Worm (Caenorhabditis elegans): Measurements from ENCODE around the gene R07B7.9.

ce11 chrV:12038317-12038716 is 41.9 kb downstream of the R07B7.9 start:
- TF ChIP-seq dmd-4 (tag; optimal IDR thresholded peaks at IDR 0.05) (no peak), mdl-1 (tag; optimal IDR thresholded peaks at IDR 0.05) (no peak), ZK546.5 (tag; optimal IDR thresholded peaks at IDR 0.05) (no peak), egl-27 (tag; optimal IDR thresholded peaks at IDR 0.05) (no peak), ceh-82 (tag; optimal IDR thresholded peaks at IDR 0.05) (no peak), ztf-1 (GFP tag; conservative IDR thresholded peaks at IDR 0.05) (no peak), nhr-11 (tag; optimal IDR thresholded peaks at IDR 0.05) (no peak), nhr-12 (tag; optimal IDR thresholded peaks at IDR 0.05) (no peak), lsy-2 (tag; optimal IDR thresholded peaks at IDR 0.05) (no peak), elt-3 (tag; optimal IDR thresholded peaks at IDR 0.05) (no peak), unc-55 (GFP tag; optimal IDR thresholded peaks at IDR 0.05) (peak; percentile 59)

Measured in whole organism, L2 larva.